Fruit fly (Drosophila melanogaster) whole organism, embryonic: ENCODE measurements around the gene CG15767.

Experiments
- Adf1 ChIP-seq: fragments of 200-800 bp; sonication (Bioruptor generic); IDR thresholded peaks from 2 replicates; pipeline ENCODE4 v1.3.6; 2022; ENCODE audit warnings: missing biosample characterization, missing genetic modification characterization
- Aef1 ChIP-seq: fragments of 200-800 bp; sonication (Bioruptor generic); IDR thresholded peaks from 3 replicates; pipeline ENCODE4 v1.3.6; 2022; ENCODE audit warnings: missing biosample characterization, missing genetic modification characterization
- Atf6 ChIP-seq: fragments of 200-800 bp; sonication (Bioruptor generic); IDR thresholded peaks from 2 replicates; pipeline ENCODE4 v1.3.6; 2022; ENCODE audit warnings: missing biosample characterization, missing genetic modification characterization
- CG1024 ChIP-seq: fragments of 200-800 bp; sonication (Bioruptor generic); IDR thresholded peaks from 2 replicates; pipeline ENCODE4 v1.3.6; 2022; ENCODE audit warnings: missing biosample characterization, missing genetic modification characterization
- CG10267 ChIP-seq: fragments of 200-800 bp; sonication (Bioruptor generic); optimal IDR thresholded peaks from 2 replicates; lab custom pipeline; 2018; ENCODE audit warnings: missing biosample characterization, mild to moderate bottlenecking, missing genetic modification characterization, moderate library complexity
- CG11247 ChIP-seq: fragments of 200-800 bp; sonication (Bioruptor generic); IDR thresholded peaks from 2 replicates; pipeline ENCODE4 v1.3.6; 2022; ENCODE audit warnings: missing biosample characterization, missing genetic modification characterization
- CG11696 ChIP-seq: fragments of 200-800 bp; sonication (Bioruptor generic); IDR thresholded peaks from 2 replicates; pipeline ENCODE4 v1.3.6; 2022; ENCODE audit warnings: missing biosample characterization, missing genetic modification characterization
- CG12219 ChIP-seq: fragments of 200-800 bp; sonication (Bioruptor generic); optimal IDR thresholded peaks from 3 replicates; lab custom pipeline; 2018; ENCODE audit warnings: missing biosample characterization, mild to moderate bottlenecking, missing genetic modification characterization
- CG13296 ChIP-seq: fragments of 200-800 bp; sonication (Bioruptor generic); optimal IDR thresholded peaks from 3 replicates; lab custom pipeline; 2018; ENCODE audit warnings: missing biosample characterization, mild to moderate bottlenecking, missing genetic modification characterization
- CG16779 ChIP-seq: fragments of 200-800 bp; sonication (Bioruptor generic); IDR thresholded peaks from 2 replicates; pipeline ENCODE4 v1.3.6; 2022; ENCODE audit warnings: missing biosample characterization, missing genetic modification characterization
- CG1832 ChIP-seq: fragments of 200-800 bp; sonication (Bioruptor generic); optimal IDR thresholded peaks from 2 replicates; lab custom pipeline; 2017; ENCODE audit warnings: missing biosample characterization, mild to moderate bottlenecking, missing genetic modification characterization, inconsistent platforms
- CG18599 ChIP-seq: fragments of 200-800 bp; sonication (Bioruptor generic); optimal IDR thresholded peaks from 3 replicates; lab custom pipeline; 2017; ENCODE audit warnings: missing biosample characterization, missing genetic modification characterization, mild to moderate bottlenecking, moderate library complexity, missing genetic modification reagents
- CG2202 ChIP-seq: fragments of 200-800 bp; sonication (Bioruptor generic); optimal IDR thresholded peaks from 2 replicates; lab custom pipeline; 2018; ENCODE audit warnings: missing biosample characterization, mild to moderate bottlenecking, missing genetic modification characterization
- CG34224 ChIP-seq: fragments of 200-800 bp; sonication (Bioruptor generic); IDR thresholded peaks from 3 replicates; pipeline ENCODE4 v1.3.6; 2022; ENCODE audit warnings: missing biosample characterization, missing genetic modification characterization; ENCODE audit not compliant: partially characterized antibody
- CG3847 ChIP-seq: fragments of 200-800 bp; sonication (Bioruptor generic); IDR thresholded peaks from 2 replicates; pipeline ENCODE4 v1.3.6; 2022; ENCODE audit warnings: missing biosample characterization, missing genetic modification characterization
- CG4282 ChIP-seq: fragments of 200-800 bp; sonication (Bioruptor generic); optimal IDR thresholded peaks from 2 replicates; lab custom pipeline; 2016; ENCODE audit warnings: missing biosample characterization, missing genetic modification characterization
- CG4707 ChIP-seq: fragments of 200-800 bp; sonication (Bioruptor generic); optimal IDR thresholded peaks from 2 replicates; lab custom pipeline; 2018; ENCODE audit warnings: missing biosample characterization, mild to moderate bottlenecking, missing genetic modification characterization, moderate library complexity
- CG7556 ChIP-seq: fragments of 200-800 bp; sonication (Bioruptor generic); optimal IDR thresholded peaks from 2 replicates; lab custom pipeline; 2017; ENCODE audit warnings: missing biosample characterization, mild to moderate bottlenecking, missing genetic modification characterization
- CG7987 ChIP-seq: fragments of 200-800 bp; sonication (Bioruptor generic); optimal IDR thresholded peaks from 2 replicates; lab custom pipeline; 2018; ENCODE audit warnings: missing biosample characterization, mild to moderate bottlenecking, missing genetic modification characterization, moderate library complexity
- CG9932 ChIP-seq: fragments of 200-800 bp; sonication (Bioruptor generic); IDR thresholded peaks from 2 replicates; pipeline ENCODE4 v1.3.6; 2022; ENCODE audit warnings: missing biosample characterization, missing genetic modification characterization
- CHES-1-like ChIP-seq: fragments of 200-800 bp; sonication (Bioruptor generic); optimal IDR thresholded peaks from 2 replicates; lab custom pipeline; 2016; ENCODE audit warnings: missing biosample characterization, missing genetic modification characterization
- Doc3 ChIP-seq: fragments of 200-800 bp; sonication (Bioruptor generic); IDR thresholded peaks from 3 replicates; pipeline ENCODE4 v1.3.6; 2022; ENCODE audit warnings: missing biosample characterization, missing genetic modification characterization; ENCODE audit not compliant: partially characterized antibody
- E2f1 ChIP-seq: fragments of 200-800 bp; sonication (Bioruptor generic); IDR thresholded peaks from 2 replicates; pipeline ENCODE4 v1.3.6; 2022; ENCODE audit warnings: missing biosample characterization, missing genetic modification characterization
- HLH54F ChIP-seq: fragments of 200-800 bp; sonication (Bioruptor generic); optimal IDR thresholded peaks from 3 replicates; lab custom pipeline; 2016; ENCODE audit warnings: missing biosample characterization, missing genetic modification characterization
- HmgZ ChIP-seq: fragments of 200-800 bp; sonication (Bioruptor generic); optimal IDR thresholded peaks from 2 replicates; lab custom pipeline; 2018; ENCODE audit warnings: missing biosample characterization, mild to moderate bottlenecking, missing genetic modification characterization
- Hmx ChIP-seq: fragments of 200-800 bp; sonication (Bioruptor generic); optimal IDR thresholded peaks from 2 replicates; lab custom pipeline; 2016; ENCODE audit warnings: missing biosample characterization, missing genetic modification characterization
- Lhr ChIP-seq: fragments of 200-800 bp; sonication (Bioruptor generic); optimal IDR thresholded peaks from 3 replicates; lab custom pipeline; 2017; ENCODE audit warnings: mild to moderate bottlenecking, missing biosample characterization, missing genetic modification reagents, missing genetic modification characterization
- Med ChIP-seq: fragments of 200-800 bp; sonication (Bioruptor generic); peaks from one replicate; lab custom pipeline; 2016; ENCODE audit warnings: missing biosample characterization, missing genetic modification characterization, mild to moderate bottlenecking, inconsistent platforms, moderate library complexity
- Mes4 ChIP-seq: fragments of 200-800 bp; sonication (Bioruptor generic); optimal IDR thresholded peaks from 2 replicates; lab custom pipeline; 2016; ENCODE audit warnings: missing biosample characterization, missing genetic modification characterization
- Nf-YA ChIP-seq: fragments of 200-800 bp; sonication (Bioruptor generic); IDR thresholded peaks from 2 replicates; pipeline ENCODE4 v1.3.6; 2022; ENCODE audit warnings: missing biosample characterization, missing genetic modification characterization
- PHDP ChIP-seq: fragments of 200-800 bp; sonication (Bioruptor generic); optimal IDR thresholded peaks from 3 replicates; lab custom pipeline; 2018; ENCODE audit warnings: missing biosample characterization, mild to moderate bottlenecking, missing genetic modification characterization, moderate library complexity
- Ptx1 ChIP-seq: fragments of 200-800 bp; sonication (Bioruptor generic); IDR thresholded peaks from 2 replicates; pipeline ENCODE4 v1.3.6; 2022; ENCODE audit warnings: missing biosample characterization, missing genetic modification characterization
- Rfx ChIP-seq: fragments of 200-800 bp; sonication (Bioruptor generic); IDR thresholded peaks from 2 replicates; pipeline ENCODE4 v1.3.6; 2022; ENCODE audit warnings: missing biosample characterization, missing genetic modification characterization
- Trl ChIP-seq, 3 experiments: fragments of >200 bp in 2 of 3; fragments of 200-800 bp in 1 of 3; sonication (Bioruptor generic) in 1 of 3; optimal IDR thresholded peaks; 2 replicates in 1 of 3; 3 replicates in 2 of 3; lab custom pipeline; 2016 to 2017; ENCODE audit warnings: missing biosample characterization in 1 of 3, missing genetic modification characterization in 1 of 3
- Xbp1 ChIP-seq: fragments of 200-800 bp; sonication (Bioruptor generic); optimal IDR thresholded peaks from 3 replicates; lab custom pipeline; 2016; ENCODE audit warnings: missing biosample characterization, mild to moderate bottlenecking, missing genetic modification characterization
- ara ChIP-seq: fragments of 200-800 bp; sonication (Bioruptor generic); IDR thresholded peaks from 2 replicates; pipeline ENCODE4 v1.3.6; 2022; ENCODE audit warnings: missing biosample characterization, missing genetic modification characterization
- ato ChIP-seq: fragments of 200-800 bp; sonication (Bioruptor generic); IDR thresholded peaks from 2 replicates; pipeline ENCODE4 v1.3.6; 2022; ENCODE audit warnings: missing biosample characterization, missing genetic modification characterization; ENCODE audit not compliant: partially characterized antibody
- cg ChIP-seq: fragments of 200-800 bp; sonication (Bioruptor generic); optimal IDR thresholded peaks from 3 replicates; lab custom pipeline; 2019; ENCODE audit warnings: missing biosample characterization, mild to moderate bottlenecking, missing genetic modification characterization, moderate library complexity
- chinmo ChIP-seq: fragments of 200-800 bp; sonication (Bioruptor generic); IDR thresholded peaks from 4 replicates; pipeline ENCODE4 v1.3.6; 2022; ENCODE audit warnings: missing biosample characterization, missing genetic modification characterization; ENCODE audit not compliant: partially characterized antibody
- dpn ChIP-seq, 2 experiments: fragments of 200-800 bp; sonication (Bioruptor generic); optimal IDR thresholded peaks; 3 replicates each; lab custom pipeline; 2016; ENCODE audit warnings: missing biosample characterization in 2 of 2, missing genetic modification characterization in 2 of 2
- gcm ChIP-seq: fragments of 200-800 bp; sonication (Bioruptor generic); optimal IDR thresholded peaks from 2 replicates; lab custom pipeline; 2019; ENCODE audit warnings: missing biosample characterization, mild to moderate bottlenecking, missing genetic modification characterization, moderate library complexity
- gfzf ChIP-seq: fragments of 200-800 bp; sonication (Bioruptor generic); optimal IDR thresholded peaks from 2 replicates; lab custom pipeline; 2016; ENCODE audit warnings: missing biosample characterization, mild to moderate bottlenecking, missing genetic modification characterization, moderate library complexity
- inv ChIP-seq: fragments of 200-800 bp; sonication (Bioruptor generic); IDR thresholded peaks from 2 replicates; pipeline ENCODE4 v1.3.6; 2022; ENCODE audit warnings: missing biosample characterization, missing genetic modification characterization; ENCODE audit not compliant: partially characterized antibody
- jigr1 ChIP-seq: fragments of 200-800 bp; sonication (Bioruptor generic); IDR thresholded peaks from 3 replicates; pipeline ENCODE4 v1.3.6; 2022; ENCODE audit warnings: missing biosample characterization, missing genetic modification characterization
- ken ChIP-seq: fragments of 200-800 bp; sonication (Bioruptor generic); IDR thresholded peaks from 3 replicates; pipeline ENCODE4 v1.3.6; 2022; ENCODE audit warnings: missing biosample characterization, missing genetic modification characterization
- lbe ChIP-seq: fragments of 200-800 bp; sonication (Bioruptor generic); optimal IDR thresholded peaks from 2 replicates; lab custom pipeline; 2016; ENCODE audit warnings: missing biosample characterization, mild to moderate bottlenecking, missing genetic modification characterization
- nau ChIP-seq: fragments of 200-800 bp; sonication (Bioruptor generic); optimal IDR thresholded peaks from 3 replicates; lab custom pipeline; 2017; ENCODE audit warnings: missing biosample characterization, mild to moderate bottlenecking, missing genetic modification characterization, missing genetic modification reagents
- onecut ChIP-seq: fragments of 200-800 bp; sonication (Bioruptor generic); IDR thresholded peaks from 2 replicates; pipeline ENCODE4 v1.3.6; 2022; ENCODE audit warnings: missing biosample characterization, missing genetic modification characterization
- scrt ChIP-seq: fragments of 200-800 bp; sonication (Bioruptor generic); optimal IDR thresholded peaks from 2 replicates; lab custom pipeline; 2018; ENCODE audit warnings: missing biosample characterization, mild to moderate bottlenecking, missing genetic modification characterization, moderate library complexity
- unc-4 ChIP-seq: fragments of 200-800 bp; sonication (Bioruptor generic); IDR thresholded peaks from 2 replicates; pipeline ENCODE4 v1.3.6; 2022; ENCODE audit warnings: missing biosample characterization, missing genetic modification characterization; ENCODE audit not compliant: partially characterized antibody

Gene CG15767

dm6 chrX:5818428-5818827 lies 29.1 kb downstream of the CG15767 start, which contains the start of gene CG15765 (continued):
- TF ChIP-seq CG4707 (no peak), ato (no peak), Nf-YA (GFP tag; lab: Robert Waterston, UW) (no peak), CG9932 (GFP tag; lab: Robert Waterston, UW) (no peak), Adf1 (0 out of 2 replicates have a peak, but pooled peaks have one; percentile 10), scrt (GFP tag; lab: Kevin White, UChicago) (peak; percentile 9), ara (no peak), CG18599 (GFP tag; lab: Kevin White, UChicago) (peak; percentile 17), CG4282 (GFP tag; lab: Kevin White, UChicago) (no peak), Trl (optimal IDR thresholded peaks at IDR 0.05; lab: Kevin White, UChicago) (peak in 1 of 2 experiments; percentile 35), Trl (GFP tag; optimal IDR thresholded peaks at IDR 0.05; lab: Kevin White, UChicago) (no peak), dpn (GFP tag; optimal IDR thresholded peaks at IDR 0.05; lab: Kevin White, UChicago) (no peak), CG11247 (GFP tag; lab: Robert Waterston, UW) (no peak), chinmo (GFP tag; lab: Robert Waterston, UW) (0 out of 4 replicates have a peak, but pooled peaks have one; percentile 11), Ptx1 (no peak), CG16779 (GFP tag; lab: Robert Waterston, UW) (peak; percentile 54; the same call in 1 of the 2 replicates), CG1832 (peak; percentile 25), unc-4 (GFP tag; lab: Robert Waterston, UW) (no peak), gfzf (GFP tag; lab: Kevin White, UChicago) (no peak), cg (peak; percentile 7), Med (GFP tag; lab: Kevin White, UChicago) (peak; percentile 47), PHDP (tag; lab: Kevin White, UChicago) (no peak), CG2202 (no peak), jigr1 (GFP tag; lab: Robert Waterston, UW) (no peak)

- TF ChIP-seq CG3847 (no peak), Doc3 (no peak), ken (GFP tag; lab: Robert Waterston, UW) (no peak), onecut (GFP tag; lab: Robert Waterston, UW) (no peak), Hmx (GFP tag; lab: Kevin White, UChicago) (no peak), unc-4 (GFP tag; lab: Robert Waterston, UW) (no peak), Xbp1 (GFP tag; lab: Kevin White, UChicago) (no peak), Lhr (GFP tag; lab: Kevin White, UChicago) (no peak), CG12219 (GFP tag; lab: Kevin White, UChicago) (no peak), ato (no peak), CG10267 (tag; lab: Kevin White, UChicago) (no peak), CHES-1-like (GFP tag; lab: Kevin White, UChicago) (no peak), nau (no peak), CG34224 (GFP tag; lab: Robert Waterston, UW) (no peak), Rfx (GFP tag; lab: Robert Waterston, UW) (0 out of 2 replicates have a peak, but pooled peaks have one; percentile 21), lbe (GFP tag; lab: Kevin White, UChicago) (no peak), Atf6 (GFP tag; lab: Robert Waterston, UW) (no peak), CG11696 (GFP tag; lab: Robert Waterston, UW) (no peak), Aef1 (GFP tag; lab: Robert Waterston, UW) (no peak), CG1024 (GFP tag; lab: Robert Waterston, UW) (no peak), HLH54F (no peak), inv (no peak), gcm (GFP tag; lab: Kevin White, UChicago) (no peak), HmgZ (tag; lab: Kevin White, UChicago) (no peak), Nf-YA (GFP tag; lab: Robert Waterston, UW) (no peak), CG7987 (GFP tag; lab: Kevin White, UChicago) (no peak), E2f1 (0 out of 2 replicates have a peak, but pooled peaks have one; percentile 10), CG13296 (no peak), Mes4 (no peak), CG7556 (no peak)
Measured at dm6 chrX:5819972-5820371, 30.7 kb downstream of the CG15767 start.
